Worm (Caenorhabditis elegans) whole organism, L1 larva: Measurements from ENCODE around the gene M163.21.

Experiments used
- ces-1 ChIP-seq: fragments of 150-350 bp; optimal IDR thresholded peaks from 2 replicates; lab custom pipeline; 2014; ENCODE audit warnings: missing biosample characterization, missing genetic modification reagents, missing genetic modification characterization
- nhr-28 ChIP-seq: fragments of 150-350 bp; optimal IDR thresholded peaks from 2 replicates; lab custom pipeline; 2014; ENCODE audit warnings: missing biosample characterization, missing genetic modification characterization

DNA sequence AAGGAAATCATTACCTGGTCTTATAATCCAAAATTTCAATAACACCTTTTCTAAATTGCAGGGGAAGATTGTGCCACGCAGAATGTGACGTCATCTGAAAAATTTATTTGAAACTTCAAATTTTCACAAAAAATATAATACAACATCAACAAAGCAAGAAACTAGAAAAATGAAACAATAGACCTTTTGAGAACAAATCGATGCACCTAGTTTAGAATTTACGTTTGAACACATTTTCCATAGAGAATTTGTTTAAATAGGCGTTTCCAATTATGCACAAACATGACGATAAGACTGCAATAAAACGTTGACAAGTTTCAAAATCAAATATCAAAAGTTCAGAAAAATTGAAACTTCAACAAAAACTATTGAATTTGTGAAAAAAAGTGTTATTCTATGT lies 46.2 kb downstream of the M163.21 start, which contains the start of gene fbxa-141:
- no peak for TF ChIP-seq nhr-28 (tag; lab: Kevin White, UChicago)
- no peak for TF ChIP-seq ces-1 (GFP tag; lab: Kevin White, UChicago)
